Fruit fly (Drosophila melanogaster): Measurements from ENCODE around the gene CG11134.
A peak's percentile ranks its signal among the peaks of the same experiment; 100 is the strongest.

Gene CG11134

dm6 chrX:13744599-13745052 lies 6.9 kb downstream of the CG11134 start, which contains the start of gene Grip91 (continued):
- no peak for TF ChIP-seq tll (GFP tag; optimal IDR thresholded peaks at IDR 0.05)
- TF ChIP-seq CG15514 (GFP tag; optimal IDR thresholded peaks at IDR 0.05) = peak; percentile 75
- TF ChIP-seq vvl (GFP tag; IDR thresholded peaks at IDR 0.05) = no peak
- TF ChIP-seq CG8944 (GFP tag; optimal IDR thresholded peaks at IDR 0.05) = no peak
- no peak for TF ChIP-seq ac (GFP tag; optimal IDR thresholded peaks at IDR 0.05)
- peak; percentile 4 for TF ChIP-seq CG34376 (GFP tag; optimal IDR thresholded peaks at IDR 0.05)
- TF ChIP-seq cas (GFP tag; IDR thresholded peaks at IDR 0.05) = no peak
- peak; percentile 87 for TF ChIP-seq CG9797 (GFP tag; optimal IDR thresholded peaks at IDR 0.05)
- TF ChIP-seq ftz-f1 (GFP tag; optimal IDR thresholded peaks at IDR 0.05) = no peak
- no peak for TF ChIP-seq HLH3B (GFP tag; IDR thresholded peaks at IDR 0.05)
- TF ChIP-seq CG18599 (GFP tag; optimal IDR thresholded peaks at IDR 0.05) = no peak
- no peak for TF ChIP-seq CG15073 (GFP tag; optimal IDR thresholded peaks at IDR 0.05)
- 0 out of 2 replicates have a peak, but pooled peaks have one; percentile 18 for TF ChIP-seq Rfx (GFP tag; IDR thresholded peaks at IDR 0.05)
- peak; percentile 1 for TF ChIP-seq CG13894 (tag; optimal IDR thresholded peaks at IDR 0.05)
- TF ChIP-seq CG9437 (GFP tag; optimal IDR thresholded peaks at IDR 0.05) = no peak
- TF ChIP-seq pb (GFP tag; optimal IDR thresholded peaks at IDR 0.05) = no peak
- no peak for TF ChIP-seq gsb (GFP tag; IDR thresholded peaks at IDR 0.05)
- TF ChIP-seq kni (GFP tag; optimal IDR thresholded peaks at IDR 0.05) = no peak
- peak; percentile 60 for TF ChIP-seq row (GFP tag; IDR thresholded peaks at IDR 0.05)
- TF ChIP-seq C15 (GFP tag; IDR thresholded peaks at IDR 0.05) = no peak
- no peak for TF ChIP-seq CG11456 (GFP tag; IDR thresholded peaks at IDR 0.05)
- no peak for TF ChIP-seq Sox100B (GFP tag; optimal IDR thresholded peaks at IDR 0.05)
- TF ChIP-seq ato (GFP tag; IDR thresholded peaks at IDR 0.05; ENCODE audit: partially characterized antibody) = no peak
- peak; percentile 10; the same call in 1 of the 2 replicates for TF ChIP-seq CG9932 (GFP tag; IDR thresholded peaks at IDR 0.05)
- no peak for TF ChIP-seq CG1792 (GFP tag; optimal IDR thresholded peaks at IDR 0.05)
- TF ChIP-seq Xbp1 (GFP tag; optimal IDR thresholded peaks at IDR 0.05) = no peak
- TF ChIP-seq mld (GFP tag; IDR thresholded peaks at IDR 0.05; ENCODE audit: partially characterized antibody) = no peak
- TF ChIP-seq CG12155 (GFP tag; optimal IDR thresholded peaks at IDR 0.05) = no peak
- TF ChIP-seq CG6272 (GFP tag; IDR thresholded peaks at IDR 0.05) = no peak
- no peak for TF ChIP-seq Fer1 (GFP tag; optimal IDR thresholded peaks at IDR 0.05)
- TF ChIP-seq CG17359 (tag; optimal IDR thresholded peaks at IDR 0.05) = no peak
- no peak for TF ChIP-seq CG10147 (GFP tag; optimal IDR thresholded peaks at IDR 0.05)
- TF ChIP-seq HHEX (GFP tag; optimal IDR thresholded peaks at IDR 0.05) = no peak
- no peak for TF ChIP-seq H15 (GFP tag; IDR thresholded peaks at IDR 0.05)
- no peak for TF ChIP-seq CG10959 (GFP tag; IDR thresholded peaks at IDR 0.05)
- TF ChIP-seq jing (GFP tag; optimal IDR thresholded peaks at IDR 0.05) = no peak
- TF ChIP-seq CG16815 (GFP tag; optimal IDR thresholded peaks at IDR 0.05) = no peak
- TF ChIP-seq exex (tag; optimal IDR thresholded peaks at IDR 0.05) = no peak
- TF ChIP-seq CkIIα-i1 (GFP tag; IDR thresholded peaks at IDR 0.05) = no peak
- peak; percentile 15 for TF ChIP-seq Nf-YB (GFP tag; optimal IDR thresholded peaks at IDR 0.05)
- no peak for TF ChIP-seq odd (GFP tag; optimal IDR thresholded peaks at IDR 0.05)
- peak in 1 of 2 experiments; percentile 56 for TF ChIP-seq crp (GFP tag; optimal IDR thresholded peaks at IDR 0.05)
- TF ChIP-seq caup (GFP tag; optimal IDR thresholded peaks at IDR 0.05; ENCODE audit: severe bottlenecking) = no peak
- TF ChIP-seq Nf-YC (tag; optimal IDR thresholded peaks at IDR 0.05) = peak; percentile 66
- no peak for TF ChIP-seq Tbp (GFP tag; optimal IDR thresholded peaks at IDR 0.05)
- TF ChIP-seq Side (GFP tag; optimal IDR thresholded peaks at IDR 0.05) = no peak
- peak; percentile 6 for TF ChIP-seq grau (tag; optimal IDR thresholded peaks at IDR 0.05)
- no peak for TF ChIP-seq Atf3 (GFP tag; optimal IDR thresholded peaks at IDR 0.05)
- TF ChIP-seq zen2 (GFP tag; IDR thresholded peaks at IDR 0.05; ENCODE audit: partially characterized antibody) = no peak
- no peak for TF ChIP-seq trh (GFP tag; optimal IDR thresholded peaks at IDR 0.05)
- no peak for TF ChIP-seq CG4328 (GFP tag; optimal IDR thresholded peaks at IDR 0.05)

Data from whole organism, embryonic.